Comparison of ENCODE assay signal across 5 worm cellular contexts in the genomic region with DNA sequence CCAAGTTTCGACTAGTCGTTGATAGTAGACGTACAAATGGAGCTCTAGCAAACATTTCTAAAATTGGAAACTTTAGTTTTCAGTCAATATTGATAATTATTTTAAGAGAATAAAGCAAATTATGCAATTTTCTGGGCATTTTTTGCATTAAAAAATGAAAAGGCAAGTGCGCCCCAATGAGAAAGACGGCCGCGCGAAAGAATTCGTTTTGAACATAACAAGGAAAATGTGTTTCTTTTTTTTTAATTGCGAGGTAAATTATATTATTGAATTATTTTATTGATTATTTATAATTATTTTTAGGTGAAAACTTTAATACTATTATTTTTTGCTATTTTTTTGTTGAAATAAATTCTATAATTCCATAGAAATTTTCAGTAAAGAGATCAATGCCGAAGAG.
TF ChIP-seq lines count a peak whose summit lies in the region.

A gene (minus strand): TSS at position 57 of the 400 bp plus-strand sequence.
A gene (plus strand): TSS at position 379 of the 400 bp plus-strand sequence.

TF ChIP-seq in whole organism, L1 larva, 84 proteins besides CTCF, POLR2A, EP300 and RAD21:
- TF ChIP-seq unc-62 (GFP tag; optimal IDR thresholded peaks at IDR 0.05; lab: Kevin White, UChicago) = no peak
- TF ChIP-seq dpl-1 (GFP tag; optimal IDR thresholded peaks at IDR 0.05; lab: Kevin White, UChicago) = peak; percentile 64 to 86 (median 70)
- peak; percentile 7 for TF ChIP-seq lin-15B (tag; optimal IDR thresholded peaks at IDR 0.05; lab: Kevin White, UChicago)
- TF ChIP-seq lin-35 (GFP tag; optimal IDR thresholded peaks at IDR 0.05; lab: Kevin White, UChicago) = peak; percentile 58 to 84
- TF ChIP-seq nhr-85 (tag; lab: Kevin White, UChicago) = peak; percentile 28
- TF ChIP-seq ceh-82 (tag; optimal IDR thresholded peaks at IDR 0.05; lab: Kevin White, UChicago) = peak in 1 of 3 experiments; percentile 1
- no peak for TF ChIP-seq nhr-11 (tag; optimal IDR thresholded peaks at IDR 0.05; lab: Kevin White, UChicago)
- peak; percentile 27 to 69 for TF ChIP-seq efl-1 (optimal IDR thresholded peaks at IDR 0.05; lab: Kevin White, UChicago)
- peak; percentile 81 to 96 for TF ChIP-seq efl-1 (GFP tag; optimal IDR thresholded peaks at IDR 0.05 in 1 of 2; lab: Kevin White, UChicago)
- peak; percentile 7 for TF ChIP-seq mep-1 (tag; optimal IDR thresholded peaks at IDR 0.05; lab: Kevin White, UChicago)

TF ChIP-seq in whole organism, L2 larva, 48 proteins besides CTCF, POLR2A, EP300 and RAD21:
- TF ChIP-seq nhr-237 (tag; optimal IDR thresholded peaks at IDR 0.05; lab: Kevin White, UChicago) = no peak
- TF ChIP-seq lsy-2 (tag; optimal IDR thresholded peaks at IDR 0.05; lab: Kevin White, UChicago) = peak in 1 of 2 experiments; percentile 22
- TF ChIP-seq sma-9 (GFP tag; optimal IDR thresholded peaks at IDR 0.05; lab: Kevin White, UChicago) = no peak
- TF ChIP-seq sma-9 (tag; optimal IDR thresholded peaks at IDR 0.05; lab: Kevin White, UChicago) = no peak
- TF ChIP-seq C34F6.9 (tag; optimal IDR thresholded peaks at IDR 0.05; lab: Kevin White, UChicago) = peak; percentile 25

TF ChIP-seq in whole organism, L3 larva, 47 proteins besides CTCF, POLR2A, EP300 and RAD21:
- no peak for TF ChIP-seq ztf-11 (tag; optimal IDR thresholded peaks at IDR 0.05; lab: Kevin White, UChicago)
- peak; percentile 19 for TF ChIP-seq lin-15B (tag; optimal IDR thresholded peaks at IDR 0.05; lab: Kevin White, UChicago)
- TF ChIP-seq lsy-12 (tag; optimal IDR thresholded peaks at IDR 0.05; lab: Kevin White, UChicago) = no peak

TF ChIP-seq in whole organism, L4 larva, 104 proteins besides CTCF, POLR2A, EP300 and RAD21:
- peak; percentile 29 for TF ChIP-seq mes-2 (tag; optimal IDR thresholded peaks at IDR 0.05; lab: Kevin White, UChicago; ENCODE audit: poor library complexity, severe bottlenecking)
- peak; percentile 62 for TF ChIP-seq aha-1 (tag; lab: Kevin White, UChicago)
- no peak for TF ChIP-seq F37D6.2 (tag; optimal IDR thresholded peaks at IDR 0.05; lab: Kevin White, UChicago)
- no peak for TF ChIP-seq unc-62 (GFP tag; optimal IDR thresholded peaks at IDR 0.05 in 1 of 2; lab: Kevin White, UChicago)
- no peak for TF ChIP-seq unc-62 (tag; optimal IDR thresholded peaks at IDR 0.05; lab: Kevin White, UChicago)
- peak; percentile 84 for TF ChIP-seq lin-38 (GFP tag; IDR thresholded peaks at IDR 0.05; lab: Robert Waterston, UW)
- peak; percentile 73 for TF ChIP-seq dpl-1 (GFP tag; optimal IDR thresholded peaks at IDR 0.05; lab: Kevin White, UChicago)
TF ChIP-seq in whole organism, L4 larva: peak in this region for 4.

TF ChIP-seq in whole organism, young adult, 124 proteins besides CTCF, POLR2A, EP300 and RAD21:
- no peak for TF ChIP-seq mxl-1 (tag; optimal IDR thresholded peaks at IDR 0.05; lab: Kevin White, UChicago)
- TF ChIP-seq Y56A3A.18 (GFP tag; IDR thresholded peaks at IDR 0.05; lab: Robert Waterston, UW) = no peak
- 0 out of 2 replicates have a peak, but pooled peaks have one; percentile 19 for TF ChIP-seq madf-6 (GFP tag; IDR thresholded peaks at IDR 0.05; lab: Robert Waterston, UW)
- no peak for TF ChIP-seq rpc-1 (optimal IDR thresholded peaks at IDR 0.05; lab: Kevin White, UChicago)
- no peak for TF ChIP-seq rpc-1 (tag; optimal IDR thresholded peaks at IDR 0.05; lab: Kevin White, UChicago)
- TF ChIP-seq sea-2 (GFP tag; IDR thresholded peaks at IDR 0.05; lab: Robert Waterston, UW) = no peak
- peak; percentile 67 for TF ChIP-seq efl-1 (GFP tag; optimal IDR thresholded peaks at IDR 0.05; lab: Kevin White, UChicago)
- TF ChIP-seq somi-1 (GFP tag; optimal IDR thresholded peaks at IDR 0.05; lab: Kevin White, UChicago) = no peak
- TF ChIP-seq lsl-1 (GFP tag; optimal IDR thresholded peaks at IDR 0.05; lab: Kevin White, UChicago) = no peak
- no peak for TF ChIP-seq hrde-1 (tag; optimal IDR thresholded peaks at IDR 0.05; lab: Kevin White, UChicago; ENCODE audit: borderline replicate concordance)
- TF ChIP-seq nhr-27 (tag; optimal IDR thresholded peaks at IDR 0.05; lab: Kevin White, UChicago) = no peak
- TF ChIP-seq chd-7 (tag; optimal IDR thresholded peaks at IDR 0.05; lab: Kevin White, UChicago) = no peak
- TF ChIP-seq dpl-1 (GFP tag; optimal IDR thresholded peaks at IDR 0.05; lab: Kevin White, UChicago) = peak; percentile 21
- no peak for TF ChIP-seq dox-1 (GFP tag; IDR thresholded peaks at IDR 0.05; lab: Robert Waterston, UW)
- TF ChIP-seq snpc-1.3 (tag; optimal IDR thresholded peaks at IDR 0.05; lab: Kevin White, UChicago; ENCODE audit: insufficient read depth) = no peak
- no peak for TF ChIP-seq snpc-3.4 (tag; optimal IDR thresholded peaks at IDR 0.05; lab: Kevin White, UChicago)
- no peak for TF ChIP-seq rcor-1 (GFP tag; IDR thresholded peaks at IDR 0.05; lab: Robert Waterston, UW)
- TF ChIP-seq mcd-1 (GFP tag; IDR thresholded peaks at IDR 0.05; lab: Robert Waterston, UW) = peak; percentile 61; the same call in 1 of the 2 replicates
- no peak for TF ChIP-seq ztf-6 (GFP tag; IDR thresholded peaks at IDR 0.05; lab: Robert Waterston, UW)
- TF ChIP-seq T07F8.4 (tag; optimal IDR thresholded peaks at IDR 0.05; lab: Kevin White, UChicago) = no peak
- TF ChIP-seq attf-5 (GFP tag; optimal IDR thresholded peaks at IDR 0.05; lab: Kevin White, UChicago) = no peak
- no peak for TF ChIP-seq attf-6 (GFP tag; IDR thresholded peaks at IDR 0.05; lab: Robert Waterston, UW)
- TF ChIP-seq C06A6.2 (GFP tag; conservative IDR thresholded peaks at IDR 0.05; lab: Robert Waterston, UW) = no peak
- no peak for TF ChIP-seq F57C9.4 (tag; optimal IDR thresholded peaks at IDR 0.05; lab: Kevin White, UChicago)
- no peak for TF ChIP-seq lag-1 (GFP tag; IDR thresholded peaks at IDR 0.05; lab: Robert Waterston, UW)
- TF ChIP-seq lsy-27 (tag; optimal IDR thresholded peaks at IDR 0.05; lab: Kevin White, UChicago; ENCODE audit: borderline replicate concordance, insufficient read depth) = no peak
TF ChIP-seq in whole organism, young adult: peak in this region for 4.
